Worm (Caenorhabditis elegans): ENCODE data around the gene nhr-66.

DNA sequence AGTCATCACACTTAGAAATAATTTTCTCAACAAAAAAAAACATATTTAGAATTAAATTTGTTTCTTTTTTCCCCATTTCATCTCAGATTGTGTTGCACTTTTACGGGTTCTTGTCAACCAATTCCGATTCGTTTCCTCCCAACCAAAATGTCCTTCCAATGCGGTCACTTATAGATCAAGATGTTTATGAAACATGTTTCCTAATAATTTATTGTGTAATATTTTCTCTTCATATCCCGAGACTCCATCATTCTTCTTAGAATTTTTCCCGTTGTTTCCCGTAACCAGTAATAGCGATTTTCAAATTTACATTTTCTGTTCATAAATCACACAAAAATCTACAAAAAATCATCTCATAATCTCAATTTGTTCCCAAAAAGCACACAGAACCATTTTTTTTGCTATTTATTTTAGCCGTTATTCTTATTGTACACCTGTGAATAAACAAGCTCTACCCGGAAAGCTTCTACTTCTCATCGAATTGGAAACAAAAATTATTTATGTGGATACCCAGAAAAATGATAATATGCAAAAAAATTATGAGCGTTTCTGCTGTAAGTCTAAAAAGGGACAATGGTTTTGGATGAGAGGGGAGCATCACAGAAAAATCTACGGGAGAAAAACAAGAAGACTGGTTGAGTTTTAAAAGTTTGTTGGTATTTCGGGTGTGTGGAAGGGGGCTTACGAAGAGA is 47.8 kb downstream of the nhr-66 start:
- TF ChIP-seq unc-62 (GFP tag; optimal IDR thresholded peaks at IDR 0.05) (no peak), pax-3 (tag; optimal IDR thresholded peaks at IDR 0.05) (no peak), nhr-90 (tag; optimal IDR thresholded peaks at IDR 0.05; ENCODE audit: poor library complexity) (no peak), ama-1 (optimal IDR thresholded peaks at IDR 0.05) (no peak), nhr-76 (tag; optimal IDR thresholded peaks at IDR 0.05) (no peak), C04F5.9 (tag; optimal IDR thresholded peaks at IDR 0.05) (no peak), snpc-4 (tag; optimal IDR thresholded peaks at IDR 0.05) (no peak), lsy-2 (tag; optimal IDR thresholded peaks at IDR 0.05) (no peak), efl-1 (optimal IDR thresholded peaks at IDR 0.05) (no peak), efl-1 (GFP tag; optimal IDR thresholded peaks at IDR 0.05 in 1 of 2) (no peak), ces-1 (GFP tag; optimal IDR thresholded peaks at IDR 0.05) (no peak)

All from whole organism, L1 larva.